Fruit fly (Drosophila melanogaster): ENCODE measurements around the gene PGRP-LC.

PGRP-LC gene

DNA sequence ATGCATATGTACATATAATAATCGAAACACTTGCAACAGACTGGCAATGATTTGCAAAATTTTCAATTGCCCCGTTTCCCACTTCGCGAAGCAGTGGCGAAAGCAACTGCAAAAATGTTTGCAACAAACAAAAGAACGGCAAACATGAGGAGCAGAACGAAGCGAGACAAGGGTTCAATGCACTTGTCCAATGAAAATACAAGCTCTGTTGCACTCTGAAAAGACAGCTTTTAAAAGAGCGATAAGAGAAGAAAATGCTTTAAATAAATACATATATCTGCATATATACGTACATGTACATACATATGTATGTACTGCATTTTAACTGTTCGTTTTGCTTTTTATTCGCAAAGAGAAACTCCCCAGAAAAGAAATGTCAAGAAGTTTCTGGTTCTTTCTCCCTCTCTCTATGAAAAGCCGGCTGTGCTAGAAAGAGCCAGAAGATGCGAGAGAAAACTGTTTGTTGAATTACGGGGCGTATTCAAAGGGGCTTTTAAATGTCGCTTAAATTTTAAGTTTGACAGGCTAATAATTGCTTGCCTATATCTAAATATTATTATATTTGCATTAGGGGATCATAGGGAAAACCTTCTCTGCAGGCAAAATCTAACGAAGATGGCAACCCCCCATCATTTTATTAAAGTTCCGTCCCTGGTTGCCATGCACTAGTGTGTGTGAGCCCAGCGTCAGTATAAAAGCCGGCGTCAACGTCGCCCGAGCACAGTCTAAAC is 44.9 kb downstream of the PGRP-LC start, which contains the start of gene Hsp27 (continued):
- TF ChIP-seq CG6689 (GFP tag; IDR thresholded peaks at IDR 0.05) (peak; percentile 99), NC2α (GFP tag; optimal IDR thresholded peaks at IDR 0.05) (peak; percentile 65), tx (GFP tag; optimal IDR thresholded peaks at IDR 0.05) (peak; percentile 70), Bgb (GFP tag; IDR thresholded peaks at IDR 0.05; ENCODE audit: partially characterized antibody) (no peak), Side (GFP tag; optimal IDR thresholded peaks at IDR 0.05) (peak; percentile 95), cato (GFP tag; optimal IDR thresholded peaks at IDR 0.05; ENCODE audit: borderline replicate concordance) (peak; percentile 97), E2f2 (GFP tag; IDR thresholded peaks at IDR 0.05) (peak; percentile 84), gro (GFP tag; optimal IDR thresholded peaks at IDR 0.05) (peak; percentile 96), CG13287 (GFP tag; IDR thresholded peaks at IDR 0.05; ENCODE audit: partially characterized antibody) (no peak; the same call in 1 of the 2 replicates), Doc2 (GFP tag; IDR thresholded peaks at IDR 0.05) (peak; percentile 93), CG14860 (GFP tag; IDR thresholded peaks at IDR 0.05; ENCODE audit: partially characterized antibody) (no peak), slou (GFP tag; optimal IDR thresholded peaks at IDR 0.05) (peak; percentile 97), gcm2 (GFP tag; optimal IDR thresholded peaks at IDR 0.05) (peak; percentile 92), CG15601 (tag; optimal IDR thresholded peaks at IDR 0.05) (peak; percentile 96), Hr39 (optimal IDR thresholded peaks at IDR 0.05) (no peak), nerfin-2 (GFP tag; IDR thresholded peaks at IDR 0.05; ENCODE audit: partially characterized antibody) (peak; percentile 48; the same call in 1 of the 2 replicates), wdn (GFP tag; IDR thresholded peaks at IDR 0.05) (peak; percentile 96), CG15011 (GFP tag; optimal IDR thresholded peaks at IDR 0.05) (peak; percentile 96), emc (GFP tag; optimal IDR thresholded peaks at IDR 0.05) (peak; percentile 88), ERR (GFP tag; optimal IDR thresholded peaks at IDR 0.05) (peak; percentile 89), Ssrp (tag; optimal IDR thresholded peaks at IDR 0.05) (peak; percentile 98), knrl (GFP tag; IDR thresholded peaks at IDR 0.05; ENCODE audit: partially characterized antibody) (peak; percentile 48; the same call in 2 of the 3 replicates), Camta (GFP tag; optimal IDR thresholded peaks at IDR 0.05) (peak; percentile 98), Awh (GFP tag; IDR thresholded peaks at IDR 0.05) (peak; percentile 99), corto (GFP tag; optimal IDR thresholded peaks at IDR 0.05) (peak; percentile 100), Hr51 (GFP tag; optimal IDR thresholded peaks at IDR 0.05) (peak; percentile 91 to 97), danr (GFP tag; IDR thresholded peaks at IDR 0.05) (peak; percentile 97), klu (GFP tag; IDR thresholded peaks at IDR 0.05) (peak; percentile 96), BtbVII (GFP tag; optimal IDR thresholded peaks at IDR 0.05) (peak; percentile 96), tna (GFP tag; IDR thresholded peaks at IDR 0.05; ENCODE audit: partially characterized antibody) (no peak), CG5953 (GFP tag; IDR thresholded peaks at IDR 0.05) (peak; percentile 97), Sox100B (GFP tag; optimal IDR thresholded peaks at IDR 0.05) (peak; percentile 97), sens-2 (GFP tag; IDR thresholded peaks at IDR 0.05) (peak; percentile 97), D (optimal IDR thresholded peaks at IDR 0.05) (no peak), D (GFP tag; optimal IDR thresholded peaks at IDR 0.05) (peak; percentile 98), caup (GFP tag; optimal IDR thresholded peaks at IDR 0.05; ENCODE audit: severe bottlenecking) (peak; percentile 95), Fer1 (GFP tag; optimal IDR thresholded peaks at IDR 0.05) (peak; percentile 97), MESR4 (GFP tag; optimal IDR thresholded peaks at IDR 0.05) (peak; percentile 63), kay (GFP tag; optimal IDR thresholded peaks at IDR 0.05) (peak; percentile 97), fd3F (GFP tag; optimal IDR thresholded peaks at IDR 0.05) (peak; percentile 94), Neu2 (GFP tag; optimal IDR thresholded peaks at IDR 0.05; ENCODE audit: borderline replicate concordance) (no peak), CoRest (tag; optimal IDR thresholded peaks at IDR 0.05) (peak; percentile 97), CG12769 (tag; optimal IDR thresholded peaks at IDR 0.05) (peak; percentile 92), fu2 (GFP tag; optimal IDR thresholded peaks at IDR 0.05) (peak; percentile 75), Sry-β (GFP tag; optimal IDR thresholded peaks at IDR 0.05) (peak; percentile 70), CG9797 (GFP tag; optimal IDR thresholded peaks at IDR 0.05) (peak; percentile 50), abd-A (tag; optimal IDR thresholded peaks at IDR 0.05) (peak; percentile 64), CG6654 (GFP tag; optimal IDR thresholded peaks at IDR 0.05) (peak; percentile 94)
